Fruit fly (Drosophila melanogaster): ENCODE results near the gene daed.

The daed gene

dm6 chr2L:2196590-2197474 is 19.3 kb downstream of the daed start (continued):
- peak; percentile 58 for TF ChIP-seq topi (GFP tag; optimal IDR thresholded peaks at IDR 0.05)
- peak; percentile 74 for TF ChIP-seq Met (GFP tag; optimal IDR thresholded peaks at IDR 0.05)
- peak; percentile 63 for TF ChIP-seq Smox (GFP tag; optimal IDR thresholded peaks at IDR 0.05)
- peak; percentile 96 for TF ChIP-seq vri (GFP tag; optimal IDR thresholded peaks at IDR 0.05)
- TF ChIP-seq CG6854 (GFP tag; optimal IDR thresholded peaks at IDR 0.05) = peak; percentile 43
- TF ChIP-seq CG4318 (GFP tag; optimal IDR thresholded peaks at IDR 0.05) = peak; percentile 37
- peak; percentile 80 for TF ChIP-seq Eip78C (GFP tag)
- TF ChIP-seq CG16779 (tag; optimal IDR thresholded peaks at IDR 0.05) = peak; percentile 65
- peak; percentile 21 for TF ChIP-seq CG6276 (GFP tag; optimal IDR thresholded peaks at IDR 0.05)
- TF ChIP-seq salr (GFP tag; optimal IDR thresholded peaks at IDR 0.05) = peak in 1 of 2 experiments; percentile 77

- TF ChIP-seq achi (GFP tag; optimal IDR thresholded peaks at IDR 0.05) (no peak), ss (GFP tag; optimal IDR thresholded peaks at IDR 0.05) (no peak), svp (GFP tag) (no peak)
Observed at dm6 chr2L:2195328-2195727, 20.8 kb downstream of the daed start.

- TF ChIP-seq CG6854 (GFP tag; optimal IDR thresholded peaks at IDR 0.05) (peak; percentile 29), cyc (GFP tag; optimal IDR thresholded peaks at IDR 0.05) (no peak), vri (GFP tag; optimal IDR thresholded peaks at IDR 0.05) (peak; percentile 28), Blimp-1 (GFP tag; optimal IDR thresholded peaks at IDR 0.05) (peak; percentile 10), svp (GFP tag) (peak; percentile 52), Eip93F (GFP tag; optimal IDR thresholded peaks at IDR 0.05) (no peak), CG34406 (GFP tag; optimal IDR thresholded peaks at IDR 0.05) (no peak), CG6163 (GFP tag; IDR thresholded peaks at IDR 0.05) (no peak)
Observed at dm6 chr2L:2194305-2194828, 21.7 kb downstream of the daed start.

- TF ChIP-seq CG8632 (GFP tag; optimal IDR thresholded peaks at IDR 0.05) (no peak), svp (GFP tag) (peak; percentile 89), CG3032 (tag; optimal IDR thresholded peaks at IDR 0.05) (peak; percentile 50), CG9139 (GFP tag; optimal IDR thresholded peaks at IDR 0.05) (peak; percentile 74), CG11762 (GFP tag; optimal IDR thresholded peaks at IDR 0.05; ENCODE audit: insufficient read depth) (no peak), Eip93F (GFP tag; optimal IDR thresholded peaks at IDR 0.05) (no peak), CG6808 (GFP tag; optimal IDR thresholded peaks at IDR 0.05) (peak; percentile 50), Ets21C (GFP tag; optimal IDR thresholded peaks at IDR 0.05) (peak; percentile 20), pdm3 (GFP tag; optimal IDR thresholded peaks at IDR 0.05) (peak; percentile 26), Hr38 (GFP tag; optimal IDR thresholded peaks at IDR 0.05) (no peak), CG11294 (GFP tag; IDR thresholded peaks at IDR 0.05) (no peak), CG8119 (GFP tag; IDR thresholded peaks at IDR 0.05) (no peak), CG15336 (GFP tag; IDR thresholded peaks at IDR 0.05) (no peak), CG6276 (GFP tag; optimal IDR thresholded peaks at IDR 0.05) (peak; percentile 61), Gug (GFP tag; IDR thresholded peaks at IDR 0.05) (no peak), CG6854 (GFP tag; optimal IDR thresholded peaks at IDR 0.05) (peak; percentile 77), CG7368 (GFP tag; optimal IDR thresholded peaks at IDR 0.05) (peak; percentile 56), Sox15 (GFP tag; optimal IDR thresholded peaks at IDR 0.05) (no peak), CG10631 (GFP tag; optimal IDR thresholded peaks at IDR 0.05) (no peak), OdsH (GFP tag; optimal IDR thresholded peaks at IDR 0.05) (no peak), CG3919 (GFP tag; optimal IDR thresholded peaks at IDR 0.05) (peak; percentile 54), fkh (GFP tag; optimal IDR thresholded peaks at IDR 0.05) (peak; percentile 53), Eip75B (GFP tag; optimal IDR thresholded peaks at IDR 0.05) (peak; percentile 63), Met (GFP tag; optimal IDR thresholded peaks at IDR 0.05) (peak; percentile 61), Ets96B (tag; optimal IDR thresholded peaks at IDR 0.05) (peak; percentile 52), CG8319 (GFP tag; optimal IDR thresholded peaks at IDR 0.05) (peak; percentile 56), Blimp-1 (GFP tag; optimal IDR thresholded peaks at IDR 0.05) (peak; percentile 30), CG31627 (GFP tag; optimal IDR thresholded peaks at IDR 0.05) (no peak), Hr4 (GFP tag; optimal IDR thresholded peaks at IDR 0.05) (no peak), CG6792 (GFP tag; optimal IDR thresholded peaks at IDR 0.05) (peak; percentile 12), acj6 (GFP tag; optimal IDR thresholded peaks at IDR 0.05) (peak; percentile 9), ss (GFP tag; optimal IDR thresholded peaks at IDR 0.05) (peak; percentile 38 to 39), CG34406 (GFP tag; optimal IDR thresholded peaks at IDR 0.05) (peak; percentile 26)
Observed at dm6 chr2L:2193357-2193780, 22.7 kb downstream of the daed start.
